Fruit fly (Drosophila melanogaster): ENCODE results near the gene CASK.

The CASK gene

DNA sequence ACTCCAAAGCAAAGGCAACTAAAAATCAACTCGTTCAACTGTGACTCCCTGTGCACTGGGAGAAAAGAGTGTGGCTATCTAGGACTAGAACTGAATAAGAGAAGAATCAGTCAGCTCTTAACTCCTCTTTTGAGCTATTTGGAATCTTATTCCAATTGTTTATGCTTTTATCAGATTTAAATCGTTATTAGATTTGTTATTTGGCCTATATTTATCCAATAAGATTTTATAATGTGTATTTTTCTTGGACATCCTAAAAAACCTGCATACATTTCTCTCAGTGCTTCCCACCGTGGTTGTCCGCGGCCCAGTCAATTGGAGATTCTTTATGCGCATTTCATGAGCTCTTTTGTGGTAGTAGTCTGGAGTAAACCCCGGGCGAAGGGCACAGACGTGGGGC, 41.0 kb downstream of the CASK start (continued):
- no peak for TF ChIP-seq eyg (GFP tag; optimal IDR thresholded peaks at IDR 0.05)
- TF ChIP-seq CG4424 (GFP tag; optimal IDR thresholded peaks at IDR 0.05): peak; percentile 65
- no peak for TF ChIP-seq CG3281 (GFP tag; optimal IDR thresholded peaks at IDR 0.05)
- no peak for TF ChIP-seq CG31224 (GFP tag; IDR thresholded peaks at IDR 0.05)
- no peak for TF ChIP-seq CG17912 (GFP tag; optimal IDR thresholded peaks at IDR 0.05)
- peak; percentile 63 to 65 for TF ChIP-seq dpn (GFP tag; optimal IDR thresholded peaks at IDR 0.05)
- peak; percentile 69 for TF ChIP-seq CG32772 (GFP tag; IDR thresholded peaks at IDR 0.05)
- peak; percentile 76 for TF ChIP-seq CoRest (tag; optimal IDR thresholded peaks at IDR 0.05)
- no peak for TF ChIP-seq ato (GFP tag; IDR thresholded peaks at IDR 0.05; ENCODE audit: partially characterized antibody)
- TF ChIP-seq mirr (GFP tag; optimal IDR thresholded peaks at IDR 0.05): no peak
- TF ChIP-seq z (GFP tag; IDR thresholded peaks at IDR 0.05): no peak
- TF ChIP-seq CG12659 (GFP tag; optimal IDR thresholded peaks at IDR 0.05): peak; percentile 56
- peak; percentile 72 for TF ChIP-seq ind (GFP tag; optimal IDR thresholded peaks at IDR 0.05)
- TF ChIP-seq Myb (GFP tag; optimal IDR thresholded peaks at IDR 0.05): no peak
- TF ChIP-seq CG4820 (GFP tag; optimal IDR thresholded peaks at IDR 0.05): peak; percentile 61
- peak; percentile 75; the same call in 2 of the 3 replicates for TF ChIP-seq so (GFP tag; IDR thresholded peaks at IDR 0.05)
- peak; percentile 57 for TF ChIP-seq HLH3B (GFP tag; IDR thresholded peaks at IDR 0.05)
- peak; percentile 22 for TF ChIP-seq maf-S (GFP tag; optimal IDR thresholded peaks at IDR 0.05)
- no peak for TF ChIP-seq CG2129 (GFP tag; IDR thresholded peaks at IDR 0.05; ENCODE audit: partially characterized antibody)
- no peak for TF ChIP-seq Dll (GFP tag; IDR thresholded peaks at IDR 0.05; ENCODE audit: partially characterized antibody)
- no peak for TF ChIP-seq lov (optimal IDR thresholded peaks at IDR 0.05)
- TF ChIP-seq lov (GFP tag; IDR thresholded peaks at IDR 0.05): no peak
- no peak for TF ChIP-seq CG17612 (GFP tag; IDR thresholded peaks at IDR 0.05)
- TF ChIP-seq CG13894 (tag; optimal IDR thresholded peaks at IDR 0.05): no peak
- 0 out of 3 replicates have a peak, but pooled peaks have one; percentile 36 for TF ChIP-seq ase (GFP tag; IDR thresholded peaks at IDR 0.05)
- peak; percentile 3 for TF ChIP-seq CG10274 (GFP tag; optimal IDR thresholded peaks at IDR 0.05)
- peak; percentile 71 for TF ChIP-seq CG8924 (tag; optimal IDR thresholded peaks at IDR 0.05)
- no peak for TF ChIP-seq fd64A (GFP tag; optimal IDR thresholded peaks at IDR 0.05)
- no peak for TF ChIP-seq B-H2 (GFP tag; optimal IDR thresholded peaks at IDR 0.05)
- no peak for TF ChIP-seq bbx (GFP tag; IDR thresholded peaks at IDR 0.05; ENCODE audit: partially characterized antibody)
- TF ChIP-seq Meics (GFP tag; optimal IDR thresholded peaks at IDR 0.05): peak; percentile 72
- TF ChIP-seq CG16813 (GFP tag; IDR thresholded peaks at IDR 0.05; ENCODE audit: partially characterized antibody): no peak
- no peak for TF ChIP-seq hth (optimal IDR thresholded peaks at IDR 0.05)
- TF ChIP-seq vfl (GFP tag; optimal IDR thresholded peaks at IDR 0.05): no peak
- no peak for TF ChIP-seq pfk (GFP tag; optimal IDR thresholded peaks at IDR 0.05)
- TF ChIP-seq CG10462 (GFP tag; optimal IDR thresholded peaks at IDR 0.05): peak; percentile 59
- peak; percentile 76 for TF ChIP-seq CG18262 (tag; optimal IDR thresholded peaks at IDR 0.05)
- no peak for TF ChIP-seq fu2 (GFP tag; optimal IDR thresholded peaks at IDR 0.05)
- TF ChIP-seq org-1 (GFP tag; optimal IDR thresholded peaks at IDR 0.05): peak; percentile 18
- no peak for TF ChIP-seq CG6791 (GFP tag; IDR thresholded peaks at IDR 0.05; ENCODE audit: partially characterized antibody)
- peak; percentile 59; the same call in 1 of the 3 replicates for TF ChIP-seq CG11093 (GFP tag; IDR thresholded peaks at IDR 0.05)
- TF ChIP-seq exex (tag; optimal IDR thresholded peaks at IDR 0.05): no peak
- peak; percentile 47; the same call in 1 of the 2 replicates for TF ChIP-seq CG32532 (GFP tag; IDR thresholded peaks at IDR 0.05)
- TF ChIP-seq Hmr (GFP tag; optimal IDR thresholded peaks at IDR 0.05): peak; percentile 51
- TF ChIP-seq CG5953 (GFP tag; IDR thresholded peaks at IDR 0.05): no peak
- TF ChIP-seq usp (GFP tag; optimal IDR thresholded peaks at IDR 0.05): no peak
- peak; percentile 34 for TF ChIP-seq nerfin-1 (tag; optimal IDR thresholded peaks at IDR 0.05)
- peak; percentile 39 for TF ChIP-seq CG1529 (GFP tag; optimal IDR thresholded peaks at IDR 0.05)
- TF ChIP-seq Sox102F (GFP tag; optimal IDR thresholded peaks at IDR 0.05): peak; percentile 62
- no peak for TF ChIP-seq CG11723 (GFP tag; optimal IDR thresholded peaks at IDR 0.05)
- TF ChIP-seq crol (GFP tag; IDR thresholded peaks at IDR 0.05): no peak
- TF ChIP-seq CG2889 (GFP tag; IDR thresholded peaks at IDR 0.05): 0 out of 3 replicates have a peak, but pooled peaks have one; percentile 53
